Worm (Caenorhabditis elegans) whole organism, L4 larva: ENCODE measurements around the gene K02A2.5.

Experiments
- D1046.2 ChIP-seq: fragments of 200-800 bp; sonication (Bioruptor generic); IDR thresholded peaks from 2 replicates; pipeline ENCODE4 v1.3.6; 2022; ENCODE audit warnings: missing genetic modification characterization, missing compliant biosample characterization
- F37D6.2 ChIP-seq: sonication (generic microtip); optimal IDR thresholded peaks from 2 replicates; lab custom pipeline; 2016; ENCODE audit warnings: mild to moderate bottlenecking, missing genetic modification characterization, missing compliant biosample characterization
- F49E8.2 ChIP-seq: sonication (generic microtip); optimal IDR thresholded peaks from 2 replicates; lab custom pipeline; 2016; ENCODE audit warnings: missing compliant biosample characterization, mild to moderate bottlenecking, missing genetic modification characterization, borderline replicate concordance
- T20F7.1 ChIP-seq: fragments of 200-800 bp; sonication (Bioruptor generic); optimal IDR thresholded peaks from 2 replicates; lab custom pipeline; 2018; ENCODE audit warnings: mild to moderate bottlenecking, missing genetic modification characterization, missing compliant biosample characterization
- Y48G9A.11 ChIP-seq: fragments of 200-800 bp; sonication (Bioruptor generic); IDR thresholded peaks from 2 replicates; pipeline ENCODE4 v1.3.6; 2022; ENCODE audit warnings: missing genetic modification reagents, missing genetic modification characterization, missing compliant biosample characterization
- Y5F2A.4 ChIP-seq: fragments of 200-800 bp; sonication (Bioruptor generic); optimal IDR thresholded peaks from 2 replicates; lab custom pipeline; 2018; ENCODE audit warnings: mild to moderate bottlenecking, missing genetic modification characterization, missing compliant biosample characterization
- Y75B8A.6 ChIP-seq: fragments of 200-800 bp; sonication (Bioruptor generic); IDR thresholded peaks from 2 replicates; pipeline ENCODE4 v1.3.6; 2022; ENCODE audit warnings: missing genetic modification reagents, missing genetic modification characterization, missing compliant biosample characterization
- ZK337.2 ChIP-seq: fragments of 200-800 bp; sonication (Bioruptor generic); IDR thresholded peaks from 2 replicates; pipeline ENCODE4 v1.3.6; 2022; ENCODE audit warnings: missing genetic modification reagents, missing genetic modification characterization, missing compliant biosample characterization
- aha-1 ChIP-seq: fragments of 150-350 bp; peaks from one replicate; lab custom pipeline; 2014; ENCODE audit warnings: missing biosample characterization, missing genetic modification characterization
- arid-1 ChIP-seq: fragments of 200-800 bp; sonication (Bioruptor generic); conservative IDR thresholded peaks from 2 replicates; pipeline ENCODE4 v1.3.6; 2022; ENCODE audit warnings: missing genetic modification reagents, missing genetic modification characterization, missing compliant biosample characterization
- ceh-32 ChIP-seq: sonication (generic microtip); optimal IDR thresholded peaks from 2 replicates; lab custom pipeline; 2016; ENCODE audit warnings: mild to moderate bottlenecking, missing genetic modification characterization, missing compliant biosample characterization; ENCODE audit not compliant: poor library complexity
- ceh-44 ChIP-seq: fragments of 200-800 bp; sonication (Bioruptor generic); IDR thresholded peaks from 2 replicates; pipeline ENCODE4 v1.3.6; 2022; ENCODE audit warnings: missing genetic modification reagents, missing genetic modification characterization, missing compliant biosample characterization
- daf-12 ChIP-seq: fragments of 150-350 bp; optimal IDR thresholded peaks from 2 replicates; lab custom pipeline; 2014; ENCODE audit warnings: missing biosample characterization, missing genetic modification reagents, missing genetic modification characterization
- daf-16 ChIP-seq, 3 experiments: sonication (generic microtip); optimal IDR thresholded peaks; 2 replicates each; lab custom pipeline; 2016 to 2017; ENCODE audit warnings: missing genetic modification characterization in 3 of 3, missing genetic modification reagents in 3 of 3, mild to moderate bottlenecking in 2 of 3, missing compliant biosample characterization in 2 of 3, missing biosample characterization in 1 of 3, moderate library complexity in 1 of 3
- daf-19 ChIP-seq: fragments of 200-800 bp; sonication (Bioruptor generic); conservative IDR thresholded peaks from 2 replicates; pipeline ENCODE4 v1.3.6; 2022; ENCODE audit warnings: missing genetic modification characterization, missing compliant biosample characterization
- dmd-6 ChIP-seq: fragments of 200-800 bp; sonication (Bioruptor generic); IDR thresholded peaks from 2 replicates; pipeline ENCODE4 v1.3.6; 2022; ENCODE audit warnings: missing genetic modification reagents, missing genetic modification characterization, missing compliant biosample characterization
- dpl-1 ChIP-seq: fragments of 150-350 bp; optimal IDR thresholded peaks from 2 replicates; lab custom pipeline; 2014; ENCODE audit warnings: missing biosample characterization, missing genetic modification reagents, missing genetic modification characterization
- duxl-1 ChIP-seq: sonication (generic microtip); optimal IDR thresholded peaks from 2 replicates; lab custom pipeline; 2016; ENCODE audit warnings: mild to moderate bottlenecking, missing genetic modification characterization, moderate library complexity, missing compliant biosample characterization; ENCODE audit not compliant: poor library complexity
- fos-1 ChIP-seq: fragments of 150-350 bp; optimal IDR thresholded peaks from 2 replicates; lab custom pipeline; 2014; ENCODE audit warnings: missing biosample characterization, missing genetic modification characterization
- hif-1 ChIP-seq, 2 experiments: sonication (generic microtip); optimal IDR thresholded peaks; 2 replicates each; lab custom pipeline; 2016 to 2017; ENCODE audit warnings: missing compliant biosample characterization in 2 of 2, missing genetic modification characterization in 2 of 2, missing genetic modification reagents in 2 of 2, missing genotype in 2 of 2, mild to moderate bottlenecking in 1 of 2
- hmg-1.1 ChIP-seq: fragments of 200-800 bp; sonication (Bioruptor generic); IDR thresholded peaks from 2 replicates; pipeline ENCODE4 v1.3.6; 2022; ENCODE audit warnings: missing genetic modification reagents, missing genetic modification characterization, missing compliant biosample characterization
- jun-1 ChIP-seq: fragments of 150-350 bp; optimal IDR thresholded peaks from 2 replicates; lab custom pipeline; 2014; ENCODE audit warnings: missing biosample characterization, missing genetic modification reagents, missing genetic modification characterization
- lsy-2 ChIP-seq, 2 experiments: fragments of 150-350 bp in 1 of 2; sonication (generic microtip) in 1 of 2; optimal IDR thresholded peaks; 2 replicates each; lab custom pipeline; 2014 to 2017; ENCODE audit warnings: missing biosample characterization in 2 of 2, missing genetic modification characterization in 2 of 2
- madf-9 ChIP-seq: fragments of 200-800 bp; sonication (Bioruptor generic); conservative IDR thresholded peaks from 2 replicates; pipeline ENCODE4 v1.3.6; 2022; ENCODE audit warnings: missing genetic modification reagents, missing genetic modification characterization, missing compliant biosample characterization
- mdl-1 ChIP-seq, 2 experiments: fragments of 150-350 bp in 1 of 2; sonication (generic microtip) in 1 of 2; optimal IDR thresholded peaks; 2 replicates each; lab custom pipeline; 2014 to 2017; ENCODE audit warnings: missing biosample characterization in 2 of 2, missing genetic modification characterization in 2 of 2
- mdt-29 ChIP-seq: fragments of 200-800 bp; sonication (Bioruptor generic); IDR thresholded peaks from 2 replicates; pipeline ENCODE4 v1.3.6; 2022; ENCODE audit warnings: missing genetic modification reagents, missing genetic modification characterization, missing compliant biosample characterization
- mep-1 ChIP-seq: fragments of 150-350 bp; sonication (generic microtip); optimal IDR thresholded peaks from 3 replicates; lab custom pipeline; 2014; ENCODE audit warnings: missing biosample characterization, missing genetic modification characterization
- mxl-2 ChIP-seq: fragments of 200-800 bp; sonication (Bioruptor generic); conservative IDR thresholded peaks from 2 replicates; pipeline ENCODE4 v1.3.6; 2022; ENCODE audit warnings: missing genetic modification reagents, missing genetic modification characterization, missing compliant biosample characterization
- nhr-11 ChIP-seq: fragments of 150-350 bp; optimal IDR thresholded peaks from 2 replicates; lab custom pipeline; 2014; ENCODE audit warnings: missing biosample characterization, missing genetic modification characterization
- nhr-28 ChIP-seq: fragments of 150-350 bp; optimal IDR thresholded peaks from 2 replicates; lab custom pipeline; 2014; ENCODE audit warnings: missing biosample characterization, missing genetic modification characterization
- nhr-41 ChIP-seq: fragments of 200-800 bp; sonication (Bioruptor generic); IDR thresholded peaks from 2 replicates; pipeline ENCODE4 v1.3.6; 2022; ENCODE audit warnings: missing genetic modification reagents, missing genetic modification characterization, missing compliant biosample characterization
- pha-4 ChIP-seq, 2 experiments: fragments of 150-350 bp in 1 of 2; fragments of 200-800 bp in 1 of 2; sonication (Bioruptor generic) in 1 of 2; IDR thresholded peaks in 1 of 2; optimal IDR thresholded peaks in 1 of 2; 2 replicates each; pipeline versions ENCODE4 v1.3.6 to Lab custom; 2014 to 2022; ENCODE audit warnings: missing genetic modification characterization in 2 of 2, missing genetic modification reagents in 2 of 2, missing biosample characterization in 1 of 2, missing compliant biosample characterization in 1 of 2
- pqm-1 ChIP-seq: sonication (generic microtip); optimal IDR thresholded peaks from 2 replicates; lab custom pipeline; 2017; ENCODE audit warnings: missing biosample characterization, missing genetic modification characterization
- snpc-1.2 ChIP-seq: fragments of 200-800 bp; sonication (Bioruptor generic); IDR thresholded peaks from 2 replicates; pipeline ENCODE4 v1.3.6; 2022; ENCODE audit warnings: missing genetic modification reagents, missing genetic modification characterization, missing compliant biosample characterization
- tag-97 ChIP-seq: fragments of 200-800 bp; sonication (Bioruptor generic); IDR thresholded peaks from 2 replicates; pipeline ENCODE4 v1.3.6; 2022; ENCODE audit warnings: missing genetic modification characterization, missing compliant biosample characterization
- tra-1 ChIP-seq: fragments of 200-800 bp; sonication (Bioruptor generic); IDR thresholded peaks from 2 replicates; pipeline ENCODE4 v1.3.6; 2022; ENCODE audit warnings: missing genetic modification reagents, missing genetic modification characterization, missing compliant biosample characterization
- unc-39 ChIP-seq: sonication (generic microtip); optimal IDR thresholded peaks from 2 replicates; lab custom pipeline; 2017; ENCODE audit warnings: missing biosample characterization, missing genetic modification characterization
- unc-62 ChIP-seq, 3 experiments: fragments of 150-350 bp in 1 of 3; sonication (generic microtip); optimal IDR thresholded peaks in 2 of 3; peaks in 1 of 3; 1 replicate in 1 of 3; 2 replicates in 2 of 3; lab custom pipeline; 2014 to 2017; ENCODE audit warnings: missing biosample characterization in 3 of 3, missing genetic modification characterization in 3 of 3, missing genetic modification reagents in 3 of 3, missing genotype in 1 of 3
- zfp-2 ChIP-seq: sonication (generic microtip); optimal IDR thresholded peaks from 2 replicates; lab custom pipeline; 2016; ENCODE audit warnings: mild to moderate bottlenecking, missing genetic modification characterization, missing compliant biosample characterization
- zfp-3 ChIP-seq: fragments of 200-800 bp; sonication (Bioruptor generic); conservative IDR thresholded peaks from 2 replicates; pipeline ENCODE4 v1.3.6; 2022; ENCODE audit warnings: missing genetic modification reagents, missing genetic modification characterization, missing compliant biosample characterization
- zip-11 ChIP-seq: fragments of 200-800 bp; sonication (Bioruptor generic); IDR thresholded peaks from 2 replicates; pipeline ENCODE4 v1.3.6; 2022; ENCODE audit warnings: missing genetic modification characterization, missing compliant biosample characterization

K02A2.5 gene

ce11 chrII:7432327-7432726 is 20.5 kb upstream of the K02A2.5 start, which contains the start of gene srd-54:
Gene srd-54 (plus strand): TSS chrII:7432627.
- TF ChIP-seq tra-1 (GFP tag; lab: Robert Waterston, UW), result no peak
- TF ChIP-seq unc-39 (tag; lab: Kevin White, UChicago), result no peak
- no peak for TF ChIP-seq hif-1 (tag; optimal IDR thresholded peaks at IDR 0.05; lab: Kevin White, UChicago)
- no peak for TF ChIP-seq daf-12
- TF ChIP-seq zfp-3, result no peak
- no peak for TF ChIP-seq madf-9 (GFP tag; lab: Robert Waterston, UW)
- no peak for TF ChIP-seq Y75B8A.6 (GFP tag; lab: Robert Waterston, UW)
- TF ChIP-seq Y48G9A.11 (GFP tag; lab: Robert Waterston, UW), result no peak
- TF ChIP-seq snpc-1.2, result no peak
- TF ChIP-seq zfp-2 (tag; lab: Kevin White, UChicago), result no peak

DNA sequence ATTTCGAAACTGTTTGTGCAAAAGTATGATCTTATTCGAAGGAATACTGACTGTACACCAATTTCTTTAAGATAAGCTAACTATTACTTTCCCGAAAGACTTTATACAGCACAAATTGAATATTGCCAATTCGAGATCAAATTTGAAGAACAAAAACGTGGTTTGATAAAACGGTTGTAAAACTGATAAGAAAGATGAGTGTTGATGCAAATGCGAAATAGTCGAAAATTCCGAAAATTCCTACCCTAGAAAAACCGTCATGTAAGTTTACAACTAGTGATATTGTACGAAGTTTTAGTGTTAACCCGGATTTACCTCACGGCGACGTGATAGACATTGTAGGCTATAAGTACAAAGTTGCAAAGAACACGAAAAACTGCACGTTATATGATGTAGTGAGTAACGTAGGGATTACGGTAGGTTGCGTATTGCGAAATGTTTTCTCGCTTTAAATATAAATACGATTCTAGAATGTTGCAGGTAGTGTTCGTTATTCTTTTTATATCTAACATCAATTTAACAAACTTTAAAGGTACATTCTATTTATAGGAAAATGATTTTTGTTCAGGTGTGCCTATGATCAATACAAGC is 9.1 kb upstream of the K02A2.5 start:
- TF ChIP-seq mdl-1 (tag; optimal IDR thresholded peaks at IDR 0.05; lab: Kevin White, UChicago) (peak in 1 of 2 experiments; percentile 6), pqm-1 (peak; percentile 77), zip-11 (GFP tag; lab: Robert Waterston, UW) (no peak), ceh-32 (tag; lab: Kevin White, UChicago) (no peak), dmd-6 (peak; percentile 33), nhr-11 (tag; lab: Kevin White, UChicago) (no peak), T20F7.1 (GFP tag; lab: Kevin White, UChicago) (no peak), nhr-28 (peak; percentile 94), unc-62 (GFP tag; optimal IDR thresholded peaks at IDR 0.05 in 1 of 2; lab: Kevin White, UChicago) (peak in 1 of 2 experiments; percentile 20), unc-62 (tag; optimal IDR thresholded peaks at IDR 0.05; lab: Kevin White, UChicago) (no peak)

- TF ChIP-seq tra-1 (GFP tag; lab: Robert Waterston, UW), result no peak
- no peak for TF ChIP-seq dpl-1 (GFP tag; lab: Kevin White, UChicago)
- TF ChIP-seq nhr-41, result no peak
- no peak for TF ChIP-seq Y5F2A.4 (GFP tag; lab: Kevin White, UChicago)
- TF ChIP-seq mdt-29 (GFP tag; lab: Robert Waterston, UW), result no peak
- no peak for TF ChIP-seq daf-16 (GFP tag; optimal IDR thresholded peaks at IDR 0.05; lab: Kevin White, UChicago)
- TF ChIP-seq daf-16 (tag; optimal IDR thresholded peaks at IDR 0.05; lab: Kevin White, UChicago), result peak; percentile 93
- no peak for TF ChIP-seq arid-1
- TF ChIP-seq F37D6.2 (tag; lab: Kevin White, UChicago), result no peak
- no peak for TF ChIP-seq tag-97 (GFP tag; lab: Robert Waterston, UW)
- no peak for TF ChIP-seq mdl-1 (tag; optimal IDR thresholded peaks at IDR 0.05; lab: Kevin White, UChicago)
- no peak for TF ChIP-seq ZK337.2 (GFP tag; lab: Robert Waterston, UW)
- no peak for TF ChIP-seq fos-1 (tag; lab: Kevin White, UChicago)
- no peak for TF ChIP-seq mxl-2 (GFP tag; lab: Robert Waterston, UW)
- TF ChIP-seq ceh-44 (GFP tag; lab: Robert Waterston, UW), result no peak
- no peak for TF ChIP-seq ceh-32 (tag; lab: Kevin White, UChicago)
- no peak for TF ChIP-seq snpc-1.2
- no peak for TF ChIP-seq jun-1
- TF ChIP-seq pha-4 (GFP tag; IDR thresholded peaks at IDR 0.05; lab: Robert Waterston, UW), result no peak
- TF ChIP-seq pha-4 (tag; optimal IDR thresholded peaks at IDR 0.05; lab: Kevin White, UChicago), result no peak
- TF ChIP-seq D1046.2 (GFP tag; lab: Robert Waterston, UW), result no peak
- TF ChIP-seq aha-1 (tag; lab: Kevin White, UChicago), result no peak
- no peak for TF ChIP-seq daf-19
- no peak for TF ChIP-seq hmg-1.1
- TF ChIP-seq mep-1 (tag; lab: Kevin White, UChicago), result peak; percentile 59
- TF ChIP-seq nhr-11 (tag; lab: Kevin White, UChicago), result no peak
- no peak for TF ChIP-seq F49E8.2 (tag; lab: Kevin White, UChicago)
- TF ChIP-seq lsy-2 (tag; optimal IDR thresholded peaks at IDR 0.05; lab: Kevin White, UChicago), result peak in 1 of 2 experiments; percentile 13
- TF ChIP-seq duxl-1, result no peak
- TF ChIP-seq nhr-28, result peak; percentile 69
These were observed 8.3 kb upstream of the K02A2.5 start for ce11 chrII:7420157-7420556.
